Worm (Caenorhabditis elegans): ENCODE data around the gene C54E10.7.

The C54E10.7 gene

DNA sequence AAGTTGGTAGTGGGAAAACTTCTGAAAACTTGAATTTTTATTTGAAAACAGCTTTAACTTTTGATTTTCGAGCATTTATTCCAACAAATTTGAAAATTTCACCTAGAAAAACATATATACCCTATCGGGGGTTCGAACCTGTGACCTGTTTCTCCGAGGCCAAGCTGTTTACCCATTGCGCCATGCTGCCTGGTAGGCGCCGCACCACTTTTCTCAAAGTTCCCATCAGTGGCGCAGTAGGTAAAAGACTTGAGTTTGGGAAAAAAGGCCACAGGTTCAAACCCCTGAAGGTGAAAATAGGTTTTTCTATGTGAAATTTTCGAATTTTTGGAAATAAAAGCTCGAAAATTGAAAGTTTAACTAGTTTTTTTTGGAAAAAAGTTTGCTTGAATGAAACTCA lies 30.9 kb upstream of the C54E10.7 start:
- no peak for TF ChIP-seq sea-1 (GFP tag; conservative IDR thresholded peaks at IDR 0.05)
- TF ChIP-seq ceh-13 (GFP tag; optimal IDR thresholded peaks at IDR 0.05): no peak
- no peak for TF ChIP-seq tbx-11 (GFP tag; IDR thresholded peaks at IDR 0.05)
- TF ChIP-seq ets-7 (tag; optimal IDR thresholded peaks at IDR 0.05): no peak

DNA sequence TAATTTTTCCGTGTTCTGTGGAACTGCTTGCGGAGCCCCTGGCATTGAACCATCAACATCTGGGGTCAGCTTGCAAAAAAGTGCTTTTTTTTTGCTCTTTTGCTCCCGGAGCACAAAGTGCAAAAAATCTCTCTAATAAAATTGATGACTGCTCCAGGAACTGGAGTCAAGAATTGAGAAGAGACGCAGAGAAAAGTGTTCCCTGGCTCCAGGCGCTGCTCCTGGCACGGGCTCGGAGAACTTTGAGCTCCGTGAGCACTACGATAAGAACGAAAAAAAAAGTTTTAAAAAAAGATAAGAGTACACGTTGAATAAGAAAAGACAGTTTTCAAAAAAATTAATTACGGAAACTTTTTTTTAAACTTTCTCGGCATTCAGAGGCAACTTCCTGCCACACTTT lies 28.7 kb upstream of the C54E10.7 start:
- TF ChIP-seq sea-1 (GFP tag; conservative IDR thresholded peaks at IDR 0.05) (no peak), tbx-37 (GFP tag; conservative IDR thresholded peaks at IDR 0.05) (no peak)

DNA sequence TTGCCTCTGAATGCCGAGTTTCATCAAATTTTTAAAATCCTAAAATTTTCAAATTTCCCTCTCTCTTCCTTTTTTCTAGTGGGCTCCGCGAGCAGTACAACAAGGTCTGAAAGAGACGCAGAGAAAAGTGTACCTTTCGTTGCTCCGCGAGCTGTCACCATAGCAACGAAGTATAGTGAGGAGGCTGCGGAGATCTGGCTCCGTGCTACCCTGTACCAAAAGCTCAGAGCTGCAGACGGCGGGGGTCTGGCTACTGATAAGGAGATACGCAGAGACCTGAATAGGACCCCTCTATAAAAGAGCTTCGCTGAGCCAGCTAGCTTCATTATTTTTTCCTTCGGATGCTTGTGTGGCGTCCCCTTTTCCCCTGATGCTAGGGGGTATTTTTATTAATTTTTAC lies 28.0 kb upstream of the C54E10.7 start, which contains the start of gene Y17D7B.10:
TSS of gene Y17D7B.10 (plus strand) at position 243 of the 400 bp plus-strand sequence.
- no peak for TF ChIP-seq aly-1 (tag; optimal IDR thresholded peaks at IDR 0.05)
- TF ChIP-seq B0310.2 (tag; optimal IDR thresholded peaks at IDR 0.05): no peak
- no peak for TF ChIP-seq pes-1 (GFP tag; IDR thresholded peaks at IDR 0.05)
- TF ChIP-seq ceh-36 (tag; optimal IDR thresholded peaks at IDR 0.05): no peak
- TF ChIP-seq sea-1 (GFP tag; conservative IDR thresholded peaks at IDR 0.05): no peak
- no peak for TF ChIP-seq hmg-4 (GFP tag; optimal IDR thresholded peaks at IDR 0.05)
- TF ChIP-seq hmbx-1 (tag; optimal IDR thresholded peaks at IDR 0.05): no peak
- no peak for TF ChIP-seq tra-4 (tag; optimal IDR thresholded peaks at IDR 0.05)
- no peak for TF ChIP-seq tbx-11 (GFP tag; IDR thresholded peaks at IDR 0.05)
- TF ChIP-seq hnd-1 (tag; optimal IDR thresholded peaks at IDR 0.05): no peak
- no peak for TF ChIP-seq ama-1 (optimal IDR thresholded peaks at IDR 0.05)
- TF ChIP-seq F13C5.2 (tag; optimal IDR thresholded peaks at IDR 0.05): no peak
- no peak for TF ChIP-seq flt-1 (GFP tag; IDR thresholded peaks at IDR 0.05)
- no peak for TF ChIP-seq tbx-37 (GFP tag; conservative IDR thresholded peaks at IDR 0.05)
- TF ChIP-seq ceh-13 (GFP tag; optimal IDR thresholded peaks at IDR 0.05): no peak
- no peak for TF ChIP-seq scrt-1 (GFP tag; IDR thresholded peaks at IDR 0.05)
- no peak for TF ChIP-seq ets-7 (tag; optimal IDR thresholded peaks at IDR 0.05)

DNA sequence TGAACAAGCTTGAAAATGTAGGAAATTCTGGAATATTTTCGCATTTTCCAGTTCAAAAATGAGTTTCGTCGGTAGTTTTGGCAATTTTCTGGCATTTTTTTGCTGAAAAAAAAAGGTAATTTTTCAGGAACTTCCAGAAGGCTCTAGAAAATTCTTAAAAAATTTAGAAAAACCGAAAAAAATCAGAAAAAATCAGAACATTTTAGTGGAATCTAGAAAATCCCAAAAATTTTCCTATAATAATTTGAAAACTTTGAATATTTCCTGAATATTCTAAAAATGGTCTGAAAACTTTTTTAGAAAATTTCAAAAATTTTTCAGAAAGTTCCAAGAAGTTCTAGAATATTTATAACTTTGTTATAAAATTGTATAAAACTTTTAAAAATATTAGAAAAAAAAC lies 24.8 kb upstream of the C54E10.7 start, which contains the start of gene Y17D7B.3:
TSS of gene Y17D7B.3 (minus strand) at position 101 of the 400 bp plus-strand sequence.
- no peak for TF ChIP-seq hnd-1 (tag; optimal IDR thresholded peaks at IDR 0.05)
- no peak for TF ChIP-seq aly-1 (tag; optimal IDR thresholded peaks at IDR 0.05)
- no peak for TF ChIP-seq ceh-13 (GFP tag; optimal IDR thresholded peaks at IDR 0.05)
- no peak for TF ChIP-seq flt-1 (GFP tag; IDR thresholded peaks at IDR 0.05)
- TF ChIP-seq ets-7 (tag; optimal IDR thresholded peaks at IDR 0.05): no peak
- no peak for TF ChIP-seq tra-4 (tag; optimal IDR thresholded peaks at IDR 0.05)
- no peak for TF ChIP-seq pes-1 (GFP tag; IDR thresholded peaks at IDR 0.05)
- no peak for TF ChIP-seq hmbx-1 (tag; optimal IDR thresholded peaks at IDR 0.05)

DNA sequence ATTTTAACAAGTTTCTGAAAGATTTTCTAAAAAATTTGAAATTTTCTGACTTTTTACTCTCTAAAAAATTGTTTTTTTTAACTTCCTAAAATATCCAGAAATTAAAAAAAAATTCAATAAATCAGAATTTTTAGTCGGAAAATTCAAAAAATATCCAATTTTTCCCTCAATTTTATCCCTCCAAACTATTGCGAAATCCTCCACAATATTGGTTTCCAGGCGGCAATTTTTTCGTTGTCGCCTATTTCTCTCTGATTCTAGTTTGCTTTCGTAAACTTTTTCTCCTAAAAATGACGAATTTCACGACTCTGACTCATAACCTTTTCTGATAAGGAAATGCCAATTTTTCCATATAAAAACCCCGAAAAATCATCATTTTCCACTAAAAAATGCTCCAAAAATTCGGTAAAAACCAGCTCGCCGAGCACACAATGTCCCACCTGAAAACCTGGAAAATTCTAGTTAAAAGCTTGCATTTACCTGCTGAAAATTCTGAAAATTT lies 24.0 kb upstream of the C54E10.7 start, which contains the start of gene Y17D7B.2:
TSS of gene Y17D7B.2 (plus strand) at position 323 of the 502 bp plus-strand sequence.
- TF ChIP-seq aly-1 (tag; optimal IDR thresholded peaks at IDR 0.05) (no peak), pes-1 (GFP tag; IDR thresholded peaks at IDR 0.05) (no peak), tra-4 (tag; optimal IDR thresholded peaks at IDR 0.05) (no peak), hmg-4 (GFP tag; optimal IDR thresholded peaks at IDR 0.05) (no peak), ama-1 (optimal IDR thresholded peaks at IDR 0.05) (no peak), hnd-1 (tag; optimal IDR thresholded peaks at IDR 0.05) (no peak), flt-1 (GFP tag; IDR thresholded peaks at IDR 0.05) (no peak), ceh-36 (tag; optimal IDR thresholded peaks at IDR 0.05) (no peak), hmbx-1 (tag; optimal IDR thresholded peaks at IDR 0.05) (no peak), sea-1 (GFP tag; conservative IDR thresholded peaks at IDR 0.05) (no peak), tbx-11 (GFP tag; IDR thresholded peaks at IDR 0.05) (no peak), B0310.2 (tag; optimal IDR thresholded peaks at IDR 0.05) (no peak), ceh-13 (GFP tag; optimal IDR thresholded peaks at IDR 0.05) (no peak), scrt-1 (GFP tag; IDR thresholded peaks at IDR 0.05) (no peak), tbx-37 (GFP tag; conservative IDR thresholded peaks at IDR 0.05) (no peak), ets-7 (tag; optimal IDR thresholded peaks at IDR 0.05) (no peak), F13C5.2 (tag; optimal IDR thresholded peaks at IDR 0.05) (no peak)

DNA sequence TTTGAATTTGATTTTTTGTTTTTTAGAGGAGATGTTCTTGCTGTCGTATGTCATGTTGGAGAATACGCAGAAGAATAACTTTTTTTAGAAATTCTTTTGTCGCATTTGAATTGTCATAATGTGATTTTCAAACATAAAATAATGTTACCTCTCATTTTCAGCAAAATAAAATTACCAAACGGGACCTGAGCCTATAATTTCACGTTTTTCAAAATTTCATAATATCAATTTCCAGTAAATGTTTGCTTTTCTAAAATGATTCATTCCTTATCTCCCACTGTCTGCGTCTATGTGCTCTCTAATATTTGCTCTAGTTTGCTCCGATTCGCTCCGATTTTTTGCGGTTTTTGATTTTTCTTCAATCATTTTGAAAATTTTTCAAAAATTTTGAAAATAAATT lies 20.8 kb upstream of the C54E10.7 start, which contains the start of gene nhr-231:
TSS of gene nhr-231 (plus strand) at position 301 of the 400 bp plus-strand sequence.
- TF ChIP-seq tbx-11 (GFP tag; IDR thresholded peaks at IDR 0.05) (no peak), ets-7 (tag; optimal IDR thresholded peaks at IDR 0.05) (no peak), sea-1 (GFP tag; conservative IDR thresholded peaks at IDR 0.05) (no peak)

DNA sequence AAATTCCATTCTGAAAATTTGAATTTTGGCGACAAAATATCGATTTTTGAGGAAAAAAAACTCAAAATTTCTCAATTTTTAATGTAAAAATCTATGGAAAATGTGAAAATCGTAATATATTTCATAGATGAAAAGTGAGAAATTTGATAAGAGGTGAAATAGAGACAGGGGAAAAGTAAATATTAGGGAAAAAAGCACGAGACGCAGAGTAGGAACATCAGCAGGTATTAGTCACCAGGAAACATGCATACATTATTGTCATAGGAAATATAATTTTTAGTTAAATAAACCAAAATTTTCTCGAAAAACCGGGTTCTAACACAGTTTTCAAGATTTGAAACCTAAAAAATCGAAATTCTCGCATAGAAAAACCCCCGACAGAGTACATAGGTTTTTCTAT lies 10.6 kb upstream of the C54E10.7 start, which contains the start of gene nhr-170:
TSS of gene nhr-170 (minus strand) at position 16 of the 400 bp plus-strand sequence.
- TF ChIP-seq hmbx-1 (tag; optimal IDR thresholded peaks at IDR 0.05): no peak
- no peak for TF ChIP-seq F13C5.2 (tag; optimal IDR thresholded peaks at IDR 0.05)
- TF ChIP-seq tbx-37 (GFP tag; conservative IDR thresholded peaks at IDR 0.05): no peak
- no peak for TF ChIP-seq tra-4 (tag; optimal IDR thresholded peaks at IDR 0.05)
- TF ChIP-seq ets-7 (tag; optimal IDR thresholded peaks at IDR 0.05): no peak
- no peak for TF ChIP-seq ama-1 (optimal IDR thresholded peaks at IDR 0.05)
- no peak for TF ChIP-seq ceh-13 (GFP tag; optimal IDR thresholded peaks at IDR 0.05)
- TF ChIP-seq hnd-1 (tag; optimal IDR thresholded peaks at IDR 0.05): no peak
- TF ChIP-seq aly-1 (tag; optimal IDR thresholded peaks at IDR 0.05): no peak
- no peak for TF ChIP-seq ceh-36 (tag; optimal IDR thresholded peaks at IDR 0.05)
- TF ChIP-seq B0310.2 (tag; optimal IDR thresholded peaks at IDR 0.05): no peak
- no peak for TF ChIP-seq sea-1 (GFP tag; conservative IDR thresholded peaks at IDR 0.05)
- no peak for TF ChIP-seq pes-1 (GFP tag; IDR thresholded peaks at IDR 0.05)

DNA sequence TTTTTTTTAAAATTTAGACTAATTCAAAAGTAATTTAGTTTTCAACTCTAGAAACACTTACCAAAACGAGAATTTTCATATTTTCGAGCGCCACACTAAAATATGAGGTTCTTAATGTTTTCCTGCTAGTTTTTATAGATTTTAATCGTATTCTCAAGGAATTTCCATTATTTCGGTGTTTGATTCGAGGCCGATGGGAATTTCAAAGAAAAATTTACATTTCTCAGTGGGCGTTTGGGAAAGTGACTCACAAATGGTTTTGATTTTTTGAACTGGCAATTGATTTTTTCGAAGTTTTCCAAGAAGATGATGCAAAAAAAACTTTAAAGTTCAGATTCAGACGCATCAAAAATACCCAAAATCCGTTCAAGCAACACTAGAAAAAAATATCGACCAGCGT lies 9.4 kb upstream of the C54E10.7 start, which contains the start of gene C54E10.11:
TSS of gene C54E10.11 (minus strand) at position 101 of the 400 bp plus-strand sequence.
- TF ChIP-seq hnd-1 (tag; optimal IDR thresholded peaks at IDR 0.05): no peak
- no peak for TF ChIP-seq ceh-13 (GFP tag; optimal IDR thresholded peaks at IDR 0.05)
- TF ChIP-seq aly-1 (tag; optimal IDR thresholded peaks at IDR 0.05): no peak
- no peak for TF ChIP-seq pes-1 (GFP tag; IDR thresholded peaks at IDR 0.05)
- no peak for TF ChIP-seq sea-1 (GFP tag; conservative IDR thresholded peaks at IDR 0.05)
- TF ChIP-seq hmg-4 (GFP tag; optimal IDR thresholded peaks at IDR 0.05): no peak
- TF ChIP-seq ama-1 (optimal IDR thresholded peaks at IDR 0.05): no peak
- no peak for TF ChIP-seq tbx-37 (GFP tag; conservative IDR thresholded peaks at IDR 0.05)
- TF ChIP-seq hmbx-1 (tag; optimal IDR thresholded peaks at IDR 0.05): no peak
- no peak for TF ChIP-seq ceh-36 (tag; optimal IDR thresholded peaks at IDR 0.05)
- TF ChIP-seq tra-4 (tag; optimal IDR thresholded peaks at IDR 0.05): no peak
- no peak for TF ChIP-seq B0310.2 (tag; optimal IDR thresholded peaks at IDR 0.05)

All from whole organism, early embryonic.